Worm (Caenorhabditis elegans): ENCODE results near the gene F46B3.14.

ce11 chrV:20626043-20626761 is 5.0 kb downstream of the F46B3.14 start, which contains the start of the genes F46B3.9 and srz-18:
- TF ChIP-seq ref-1 (GFP tag; conservative IDR thresholded peaks at IDR 0.05) (no peak), klf-2 (GFP tag; conservative IDR thresholded peaks at IDR 0.05) (no peak), T22C8.4 (GFP tag; IDR thresholded peaks at IDR 0.05) (no peak)

All from whole organism, midembryonic.